Worm (Caenorhabditis elegans) whole organism, mixed stage, embryonic: ENCODE data around the gene str-238.

Experiments
- bed-3 ChIP-seq: fragments of 200-800 bp; sonication (Bioruptor generic); optimal IDR thresholded peaks from 3 replicates; lab custom pipeline; 2018; ENCODE audit warnings: mild to moderate bottlenecking, missing genetic modification characterization, moderate library complexity, missing compliant biosample characterization
- blmp-1 ChIP-seq: fragments of 150-350 bp; optimal IDR thresholded peaks from 2 replicates; lab custom pipeline; 2014; ENCODE audit warnings: missing biosample characterization, missing genetic modification characterization
- ceh-39 ChIP-seq: fragments of 150-350 bp; optimal IDR thresholded peaks from 2 replicates; lab custom pipeline; 2014; ENCODE audit warnings: missing biosample characterization, missing genetic modification characterization
- ceh-43 ChIP-seq: fragments of 200-800 bp; sonication (Bioruptor generic); optimal IDR thresholded peaks from 2 replicates; lab custom pipeline; 2018; ENCODE audit warnings: mild to moderate bottlenecking, missing genetic modification characterization, moderate library complexity, missing compliant biosample characterization
- ceh-83 ChIP-seq: fragments of 200-800 bp; sonication (Bioruptor generic); optimal IDR thresholded peaks from 2 replicates; lab custom pipeline; 2018; ENCODE audit warnings: mild to moderate bottlenecking, missing genetic modification characterization, missing compliant biosample characterization
- ces-1 ChIP-seq: fragments of 150-350 bp; optimal IDR thresholded peaks from 2 replicates; lab custom pipeline; 2014; ENCODE audit warnings: missing biosample characterization, missing genetic modification reagents, missing genetic modification characterization
- cnd-1 ChIP-seq: fragments of 200-800 bp; sonication (Bioruptor generic); optimal IDR thresholded peaks from 2 replicates; lab custom pipeline; 2018; ENCODE audit warnings: mild to moderate bottlenecking, missing genetic modification characterization, missing compliant biosample characterization
- elt-1 ChIP-seq: sonication (generic microtip); optimal IDR thresholded peaks from 2 replicates; lab custom pipeline; 2017; ENCODE audit warnings: missing genetic modification characterization, mild to moderate bottlenecking, missing compliant biosample characterization, antibody characterized with exemption, moderate library complexity, borderline replicate concordance; ENCODE audit not compliant: insufficient read depth
- elt-3 ChIP-seq: fragments of 150-350 bp; optimal IDR thresholded peaks from 2 replicates; lab custom pipeline; 2014; ENCODE audit warnings: missing biosample characterization, missing genetic modification characterization
- flh-1 ChIP-seq: fragments of 200-800 bp; sonication (Bioruptor generic); optimal IDR thresholded peaks from 2 replicates; lab custom pipeline; 2018; ENCODE audit warnings: mild to moderate bottlenecking, missing genetic modification characterization, moderate library complexity, missing compliant biosample characterization
- ham-2 ChIP-seq: fragments of 200-800 bp; sonication (Bioruptor generic); optimal IDR thresholded peaks from 2 replicates; lab custom pipeline; 2018; ENCODE audit warnings: mild to moderate bottlenecking, missing genetic modification characterization, missing compliant biosample characterization
- hlh-1 ChIP-seq: fragments of 150-350 bp; optimal IDR thresholded peaks from 2 replicates; lab custom pipeline; 2014; ENCODE audit warnings: missing biosample characterization, missing genetic modification reagents, missing genetic modification characterization
- lin-13 ChIP-seq: fragments of 150-350 bp; optimal IDR thresholded peaks from 2 replicates; lab custom pipeline; 2014; ENCODE audit warnings: missing biosample characterization, missing genetic modification characterization
- lin-32 ChIP-seq: fragments of 200-800 bp; sonication (Bioruptor generic); optimal IDR thresholded peaks from 2 replicates; lab custom pipeline; 2018; ENCODE audit warnings: mild to moderate bottlenecking, missing genetic modification characterization, missing compliant biosample characterization
- mab-5 ChIP-seq: fragments of 150-350 bp; optimal IDR thresholded peaks from 2 replicates; lab custom pipeline; 2014; ENCODE audit warnings: missing biosample characterization, missing genetic modification characterization
- mep-1 ChIP-seq: fragments of 150-350 bp; optimal IDR thresholded peaks from 2 replicates; lab custom pipeline; 2017; ENCODE audit warnings: missing biosample characterization, missing genetic modification reagents, missing genetic modification characterization, inconsistent platforms
- mls-2 ChIP-seq: sonication (generic microtip); optimal IDR thresholded peaks from 2 replicates; lab custom pipeline; 2016; ENCODE audit warnings: mild to moderate bottlenecking, missing genetic modification characterization, moderate library complexity, missing compliant biosample characterization
- nhr-12 ChIP-seq: fragments of 150-350 bp; optimal IDR thresholded peaks from 2 replicates; lab custom pipeline; 2014; ENCODE audit warnings: missing biosample characterization, missing genetic modification characterization
- nhr-2 ChIP-seq: fragments of 150-350 bp; optimal IDR thresholded peaks from 2 replicates; lab custom pipeline; 2014; ENCODE audit warnings: missing biosample characterization, missing genetic modification characterization
- nhr-237 ChIP-seq: fragments of 150-350 bp; optimal IDR thresholded peaks from 2 replicates; lab custom pipeline; 2014; ENCODE audit warnings: missing biosample characterization, missing genetic modification characterization
- nhr-28 ChIP-seq: fragments of 150-350 bp; optimal IDR thresholded peaks from 2 replicates; lab custom pipeline; 2014; ENCODE audit warnings: missing biosample characterization, missing genetic modification characterization
- nhr-76 ChIP-seq: sonication (generic microtip); optimal IDR thresholded peaks from 2 replicates; lab custom pipeline; 2017; ENCODE audit warnings: missing biosample characterization, missing genetic modification characterization
- pha-4 ChIP-seq: fragments of 150-350 bp; optimal IDR thresholded peaks from 2 replicates; lab custom pipeline; 2018; ENCODE audit warnings: missing biosample characterization, missing genetic modification reagents, missing genetic modification characterization
- sem-2 ChIP-seq: fragments of 200-800 bp; sonication (Bioruptor generic); optimal IDR thresholded peaks from 2 replicates; lab custom pipeline; 2018; ENCODE audit warnings: mild to moderate bottlenecking, missing genetic modification characterization, missing compliant biosample characterization
- sptf-1 ChIP-seq: sonication (generic microtip); optimal IDR thresholded peaks from 2 replicates; lab custom pipeline; 2017; ENCODE audit warnings: mild to moderate bottlenecking, missing genetic modification characterization, moderate library complexity, missing compliant biosample characterization
- tbx-8 ChIP-seq: fragments of 200-800 bp; sonication (Bioruptor generic); optimal IDR thresholded peaks from 2 replicates; lab custom pipeline; 2018; ENCODE audit warnings: mild to moderate bottlenecking, missing genetic modification characterization, moderate library complexity, missing compliant biosample characterization
- unc-120 ChIP-seq: sonication (generic microtip); optimal IDR thresholded peaks from 2 replicates; lab custom pipeline; 2017; ENCODE audit warnings: missing genetic modification characterization, missing compliant biosample characterization; ENCODE audit not compliant: poor library complexity, severe bottlenecking
- unc-39 ChIP-seq: fragments of 150-350 bp; optimal IDR thresholded peaks from 2 replicates; lab custom pipeline; 2014; ENCODE audit warnings: missing biosample characterization, missing genetic modification characterization
- unc-62 ChIP-seq: fragments of 150-350 bp; optimal IDR thresholded peaks from 2 replicates; lab custom pipeline; 2014; ENCODE audit warnings: missing biosample characterization, missing genetic modification reagents, missing genetic modification characterization
- ztf-11 ChIP-seq: fragments of 150-350 bp; optimal IDR thresholded peaks from 2 replicates; lab custom pipeline; 2014; ENCODE audit warnings: missing biosample characterization, missing genetic modification characterization

Gene str-238

ce11 chrV:731330-731729 lies 33.5 kb upstream of the str-238 start (continued):
- TF ChIP-seq nhr-28 (no peak), nhr-12 (no peak), nhr-237 (tag; lab: Kevin White, UChicago) (no peak), sptf-1 (tag; lab: Kevin White, UChicago) (no peak)

DNA sequence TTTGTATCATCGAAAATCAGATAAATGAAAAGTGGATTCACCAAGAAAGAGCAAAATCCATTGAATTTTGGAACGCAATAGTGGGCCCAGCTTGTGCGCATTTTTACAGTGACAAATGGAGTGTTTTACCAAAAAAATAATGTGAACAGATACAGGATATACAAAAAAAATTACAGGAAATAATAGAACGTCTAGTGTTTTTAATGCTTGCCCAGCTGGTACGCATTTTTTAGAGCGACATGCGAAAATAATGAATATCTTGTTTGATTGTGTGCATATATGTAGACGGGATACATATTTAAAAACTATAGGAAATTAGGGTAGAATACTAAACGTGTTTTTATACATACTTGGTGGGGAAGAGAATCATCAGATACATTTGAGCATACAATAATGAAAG lies 28.7 kb upstream of the str-238 start, which contains the start of gene srj-25:
Gene srj-25, minus strand, starts transcription at position 101 of the 400 bp plus-strand sequence.
- TF ChIP-seq unc-62 (GFP tag; lab: Kevin White, UChicago), result no peak
- TF ChIP-seq lin-32 (GFP tag; lab: Kevin White, UChicago), result no peak

- no peak for TF ChIP-seq mls-2
- TF ChIP-seq hlh-1 (tag; lab: Kevin White, UChicago), result no peak
- TF ChIP-seq mab-5, result no peak
- no peak for TF ChIP-seq sptf-1 (tag; lab: Kevin White, UChicago)
- TF ChIP-seq elt-1 (tag; lab: Kevin White, UChicago), result no peak
- TF ChIP-seq nhr-76, result no peak
- TF ChIP-seq ztf-11 (tag; lab: Kevin White, UChicago), result no peak
- TF ChIP-seq lin-13, result no peak
- no peak for TF ChIP-seq nhr-28
- no peak for TF ChIP-seq nhr-2 (tag; lab: Kevin White, UChicago)
- no peak for TF ChIP-seq ceh-83 (GFP tag; lab: Kevin White, UChicago)
- no peak for TF ChIP-seq unc-62 (GFP tag; lab: Kevin White, UChicago)
- TF ChIP-seq ham-2 (GFP tag; lab: Kevin White, UChicago), result no peak
- TF ChIP-seq nhr-237 (tag; lab: Kevin White, UChicago), result no peak
- TF ChIP-seq ceh-43 (GFP tag; lab: Kevin White, UChicago), result no peak
- TF ChIP-seq pha-4 (tag; lab: Kevin White, UChicago), result no peak
- TF ChIP-seq tbx-8 (GFP tag; lab: Kevin White, UChicago), result no peak
- no peak for TF ChIP-seq ceh-39 (tag; lab: Kevin White, UChicago)
- TF ChIP-seq sem-2 (GFP tag; lab: Kevin White, UChicago), result no peak
- TF ChIP-seq bed-3 (GFP tag; lab: Kevin White, UChicago), result no peak
- TF ChIP-seq, all 35 proteins: peak for 0
Observed at ce11 chrV:738770-739169, 26.1 kb upstream of the str-238 start, which contains the start of gene srj-24. Gene srj-24, minus strand, starts transcription at chrV:738870.

ce11 chrV:741820-742219 lies 23.0 kb upstream of the str-238 start, which contains the start of gene C05E4.7:
Gene C05E4.7, plus strand, starts transcription at chrV:742120.
- TF ChIP-seq ces-1 (GFP tag; lab: Kevin White, UChicago), result no peak
- no peak for TF ChIP-seq flh-1 (GFP tag; lab: Kevin White, UChicago)
- TF ChIP-seq lin-13, result no peak
- TF ChIP-seq blmp-1 (tag; lab: Kevin White, UChicago), result no peak
- no peak for TF ChIP-seq nhr-76
- TF ChIP-seq nhr-28, result no peak
- no peak for TF ChIP-seq mab-5
- no peak for TF ChIP-seq mls-2
- TF ChIP-seq ztf-11 (tag; lab: Kevin White, UChicago), result no peak
- TF ChIP-seq mep-1 (tag; lab: Kevin White, UChicago), result no peak
- TF ChIP-seq lin-32 (GFP tag; lab: Kevin White, UChicago), result no peak
- TF ChIP-seq unc-120 (tag; lab: Kevin White, UChicago), result no peak
- TF ChIP-seq, all 35 proteins: peak for 0

DNA sequence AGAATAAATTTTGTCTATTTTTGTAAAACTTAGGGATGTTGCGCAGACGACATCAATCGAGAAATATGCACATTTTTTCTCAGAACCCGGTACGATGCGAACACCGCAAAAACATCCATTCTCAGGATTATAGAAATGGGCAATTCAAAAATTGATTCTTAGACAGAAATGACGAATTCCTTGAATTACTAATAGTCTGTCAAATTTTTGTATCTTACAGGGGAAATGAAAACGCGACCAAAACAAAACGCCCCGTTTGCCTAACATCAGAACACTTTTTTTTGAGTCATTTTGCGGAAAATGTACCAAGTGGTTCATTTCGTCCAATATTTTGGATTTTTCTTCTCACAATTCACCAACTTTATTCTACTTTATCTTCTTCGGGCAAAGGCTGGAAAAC lies 21.5 kb upstream of the str-238 start, which contains the start of gene str-134:
Gene str-134, plus strand, starts transcription at position 301 of the 400 bp plus-strand sequence.
- TF ChIP-seq flh-1 (GFP tag; lab: Kevin White, UChicago) (no peak), ceh-39 (tag; lab: Kevin White, UChicago) (no peak), bed-3 (GFP tag; lab: Kevin White, UChicago) (no peak), elt-3 (tag; lab: Kevin White, UChicago) (no peak), ceh-83 (GFP tag; lab: Kevin White, UChicago) (no peak), blmp-1 (tag; lab: Kevin White, UChicago) (no peak), unc-120 (tag; lab: Kevin White, UChicago) (no peak), unc-39 (tag; lab: Kevin White, UChicago) (no peak), mab-5 (no peak), lin-32 (GFP tag; lab: Kevin White, UChicago) (no peak), cnd-1 (tag; lab: Kevin White, UChicago) (no peak)
